Fruit fly (Drosophila melanogaster): Measurements from ENCODE around the gene Akh.

DNA sequence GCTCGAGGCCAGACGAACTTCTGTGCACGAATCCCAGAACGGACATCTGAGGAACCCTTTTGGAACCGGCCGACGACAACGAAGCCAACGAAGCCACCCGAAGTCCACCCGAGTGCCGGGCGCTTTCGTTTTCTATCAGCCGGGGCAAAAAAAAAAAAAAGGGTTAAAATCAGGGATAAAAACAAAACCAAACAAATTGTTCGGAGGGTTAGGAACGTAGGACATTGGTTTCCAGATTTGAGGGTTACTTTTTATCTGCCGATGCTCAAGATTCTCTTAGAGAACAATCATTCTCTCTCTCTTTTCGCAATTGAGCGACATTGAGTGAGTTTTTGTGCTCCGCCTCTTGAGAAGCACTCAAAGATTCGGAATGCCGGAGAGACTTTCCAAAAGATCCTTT, 19.7 kb downstream of the Akh start, which contains the start of gene nab:
- TF ChIP-seq usp (GFP tag; optimal IDR thresholded peaks at IDR 0.05) (no peak), Dll (optimal IDR thresholded peaks at IDR 0.05) (no peak)

Data from whole organism.